Fruit fly (Drosophila melanogaster) whole organism, wandering third instar larva: ENCODE measurements around the gene dao.
A peak's percentile ranks its signal among the peaks of the same experiment; 100 is the strongest.

Experiments used
- Abd-B ChIP-seq: fragments of >200 bp; optimal IDR thresholded peaks from 2 replicates; lab custom pipeline; 2017; ENCODE audit warnings: missing biosample characterization, missing genetic modification characterization
- CG32264 ChIP-seq: fragments of 200-800 bp; sonication (Bioruptor generic); optimal IDR thresholded peaks from 2 replicates; lab custom pipeline; 2016; ENCODE audit warnings: missing biosample characterization, missing genetic modification characterization
- CG9705 ChIP-seq: fragments of 200-800 bp; sonication (Bioruptor generic); optimal IDR thresholded peaks from 2 replicates; lab custom pipeline; 2018; ENCODE audit warnings: missing biosample characterization, mild to moderate bottlenecking, missing genetic modification characterization
- CrebA ChIP-seq: fragments of 200-800 bp; sonication (Bioruptor generic); optimal IDR thresholded peaks from 2 replicates; lab custom pipeline; 2016; ENCODE audit warnings: missing biosample characterization, mild to moderate bottlenecking, missing genetic modification characterization, borderline replicate concordance
- Dfd ChIP-seq: fragments of >200 bp; optimal IDR thresholded peaks from 2 replicates; lab custom pipeline; 2017; ENCODE audit warnings: missing biosample characterization, missing genetic modification characterization
- Dif ChIP-seq: fragments of 200-275, 200-300 bp; sonication (Bioruptor generic); optimal IDR thresholded peaks from 2 replicates; lab custom pipeline; 2018; ENCODE audit warnings: missing biosample characterization, missing genetic modification characterization; ENCODE audit not compliant: partially characterized antibody
- GATAd ChIP-seq: sonication (Bioruptor generic); optimal IDR thresholded peaks from 2 replicates; lab custom pipeline; 2016; ENCODE audit warnings: missing biosample characterization, missing genetic modification characterization
- HLH106 ChIP-seq: fragments of 200-800 bp; optimal IDR thresholded peaks from 3 replicates; lab custom pipeline; 2019; ENCODE audit warnings: missing biosample characterization, mild to moderate bottlenecking, missing genetic modification characterization, moderate library complexity
- Hnf4 ChIP-seq: fragments of 200-800 bp; sonication (Bioruptor generic); optimal IDR thresholded peaks from 2 replicates; lab custom pipeline; 2016; ENCODE audit warnings: missing biosample characterization, mild to moderate bottlenecking, missing genetic modification characterization
- Hr78 ChIP-seq: fragments of >200 bp; optimal IDR thresholded peaks from 2 replicates; lab custom pipeline; 2017; ENCODE audit warnings: missing biosample characterization, missing genetic modification characterization
- Hr83 ChIP-seq: fragments of 200-300 bp; sonication (Bioruptor generic); optimal IDR thresholded peaks from 2 replicates; lab custom pipeline; 2016; ENCODE audit warnings: missing biosample characterization, mild to moderate bottlenecking, missing genetic modification characterization, moderate library complexity; ENCODE audit not compliant: poor library complexity, severe bottlenecking
- Jra ChIP-seq: sonication (Bioruptor generic); optimal IDR thresholded peaks from 2 replicates; lab custom pipeline; 2016; ENCODE audit warnings: missing biosample characterization, missing genetic modification characterization
- Mio ChIP-seq: sonication (Bioruptor generic); optimal IDR thresholded peaks from 2 replicates; lab custom pipeline; 2016; ENCODE audit warnings: missing biosample characterization, missing genetic modification characterization
- Myc ChIP-seq: fragments of >200 bp; optimal IDR thresholded peaks from 2 replicates; lab custom pipeline; 2017
- N ChIP-seq: fragments of >200 bp; optimal IDR thresholded peaks from 2 replicates; lab custom pipeline; 2018; ENCODE audit warnings: missing biosample characterization, missing external identifiers, missing genetic modification characterization
- OdsH ChIP-seq: fragments of 200-800 bp; sonication (Bioruptor generic); optimal IDR thresholded peaks from 2 replicates; lab custom pipeline; 2016; ENCODE audit warnings: missing biosample characterization, mild to moderate bottlenecking, missing genetic modification characterization
- Rel ChIP-seq, 2 experiments: fragments of 200-800 bp; sonication (Bioruptor generic) in 1 of 2; optimal IDR thresholded peaks; 2 replicates in 1 of 2; 3 replicates in 1 of 2; lab custom pipeline; 2016 to 2019; ENCODE audit warnings: mild to moderate bottlenecking in 2 of 2, missing biosample characterization in 2 of 2, missing genetic modification characterization in 2 of 2, moderate library complexity in 1 of 2
- Sp1 ChIP-seq: fragments of 200-800 bp; sonication (Bioruptor generic); optimal IDR thresholded peaks from 3 replicates; lab custom pipeline; 2019; ENCODE audit warnings: missing biosample characterization, mild to moderate bottlenecking, missing genetic modification characterization, moderate library complexity
- Vsx2 ChIP-seq: fragments of 200-300, 225-300 bp; sonication (Bioruptor generic); optimal IDR thresholded peaks from 2 replicates; lab custom pipeline; 2018; ENCODE audit warnings: missing biosample characterization, missing genetic modification characterization; ENCODE audit not compliant: partially characterized antibody
- br ChIP-seq: fragments of 200-800 bp; sonication (Bioruptor generic); optimal IDR thresholded peaks from 2 replicates; lab custom pipeline; 2016; ENCODE audit warnings: missing biosample characterization, missing genetic modification characterization
- brk ChIP-seq: fragments of 200-800 bp; sonication (Bioruptor generic); optimal IDR thresholded peaks from 2 replicates; lab custom pipeline; 2016; ENCODE audit warnings: missing biosample characterization, mild to moderate bottlenecking, missing genetic modification characterization
- dl ChIP-seq, 2 experiments: fragments of 175-275, 200-275 bp in 1 of 2; fragments of 200-275 bp in 1 of 2; sonication (Bioruptor generic); optimal IDR thresholded peaks; lab custom pipeline; 2018; ENCODE audit warnings: mild to moderate bottlenecking in 2 of 2, missing biosample characterization in 2 of 2, missing genetic modification characterization in 2 of 2, moderate library complexity in 2 of 2; ENCODE audit not compliant: partially characterized antibody in 2 of 2, insufficient read depth in 1 of 2
- dmrt93B ChIP-seq: fragments of 200-800 bp; sonication (Bioruptor generic); optimal IDR thresholded peaks from 2 replicates; lab custom pipeline; 2018; ENCODE audit warnings: missing biosample characterization, mild to moderate bottlenecking, missing genetic modification characterization
- dsf ChIP-seq: sonication (Bioruptor generic); optimal IDR thresholded peaks from 2 replicates; lab custom pipeline; 2016; ENCODE audit warnings: missing biosample characterization, missing genetic modification characterization, borderline replicate concordance
- ey ChIP-seq: fragments of 200-800 bp; sonication (Bioruptor generic); optimal IDR thresholded peaks from 2 replicates; lab custom pipeline; 2016; ENCODE audit warnings: missing biosample characterization, missing genetic modification characterization
- foxo ChIP-seq, 2 experiments: fragments of 200-800 bp; sonication (Bioruptor generic); optimal IDR thresholded peaks; 2 replicates in 1 of 2; 3 replicates in 1 of 2; lab custom pipeline; 2016 to 2017; ENCODE audit warnings: missing biosample characterization in 2 of 2, missing genetic modification characterization in 2 of 2
- fru ChIP-seq: fragments of 200-800 bp; sonication (Bioruptor generic); optimal IDR thresholded peaks from 3 replicates; lab custom pipeline; 2016; ENCODE audit warnings: missing biosample characterization, mild to moderate bottlenecking, missing genetic modification characterization
- h ChIP-seq: fragments of 200-800 bp; sonication (Bioruptor generic); optimal IDR thresholded peaks from 3 replicates; lab custom pipeline; 2016; ENCODE audit warnings: missing biosample characterization, mild to moderate bottlenecking, missing genetic modification characterization
- jim ChIP-seq: fragments of 175-275, 200-325 bp; sonication (Bioruptor generic); optimal IDR thresholded peaks from 2 replicates; lab custom pipeline; 2016; ENCODE audit warnings: missing biosample characterization, mild to moderate bottlenecking, missing genetic modification characterization
- lola ChIP-seq: fragments of >200 bp; optimal IDR thresholded peaks from 2 replicates; lab custom pipeline; 2017; ENCODE audit warnings: missing biosample characterization, missing genetic modification characterization
- pan ChIP-seq: fragments of >200 bp; optimal IDR thresholded peaks from 2 replicates; lab custom pipeline; 2017
- psq ChIP-seq: fragments of 200-800 bp; sonication (Bioruptor generic); optimal IDR thresholded peaks from 3 replicates; lab custom pipeline; 2017; ENCODE audit warnings: missing biosample characterization, mild to moderate bottlenecking, missing genetic modification characterization, moderate library complexity
- rgr ChIP-seq: fragments of 200-800 bp; sonication (Bioruptor generic); optimal IDR thresholded peaks from 3 replicates; lab custom pipeline; 2016; ENCODE audit warnings: missing biosample characterization, mild to moderate bottlenecking, missing genetic modification characterization
- sage ChIP-seq: fragments of 200-800 bp; sonication (Bioruptor generic); optimal IDR thresholded peaks from 2 replicates; lab custom pipeline; 2016; ENCODE audit warnings: missing biosample characterization, mild to moderate bottlenecking, missing genetic modification characterization
- sv ChIP-seq: fragments of 200-800 bp; sonication (Bioruptor generic); optimal IDR thresholded peaks from 3 replicates; lab custom pipeline; 2016; ENCODE audit warnings: missing biosample characterization, missing genetic modification characterization
- tai ChIP-seq: sonication (Bioruptor generic); optimal IDR thresholded peaks from 2 replicates; lab custom pipeline; 2016; ENCODE audit warnings: missing biosample characterization, missing genetic modification characterization
- usp ChIP-seq: fragments of >200 bp; optimal IDR thresholded peaks from 2 replicates; lab custom pipeline; 2017; ENCODE audit warnings: missing biosample characterization, missing genetic modification characterization
- woc ChIP-seq: sonication (Bioruptor generic); optimal IDR thresholded peaks from 2 replicates; lab custom pipeline; 2016; ENCODE audit warnings: missing biosample characterization, mild to moderate bottlenecking, missing genetic modification characterization

Gene dao

DNA sequence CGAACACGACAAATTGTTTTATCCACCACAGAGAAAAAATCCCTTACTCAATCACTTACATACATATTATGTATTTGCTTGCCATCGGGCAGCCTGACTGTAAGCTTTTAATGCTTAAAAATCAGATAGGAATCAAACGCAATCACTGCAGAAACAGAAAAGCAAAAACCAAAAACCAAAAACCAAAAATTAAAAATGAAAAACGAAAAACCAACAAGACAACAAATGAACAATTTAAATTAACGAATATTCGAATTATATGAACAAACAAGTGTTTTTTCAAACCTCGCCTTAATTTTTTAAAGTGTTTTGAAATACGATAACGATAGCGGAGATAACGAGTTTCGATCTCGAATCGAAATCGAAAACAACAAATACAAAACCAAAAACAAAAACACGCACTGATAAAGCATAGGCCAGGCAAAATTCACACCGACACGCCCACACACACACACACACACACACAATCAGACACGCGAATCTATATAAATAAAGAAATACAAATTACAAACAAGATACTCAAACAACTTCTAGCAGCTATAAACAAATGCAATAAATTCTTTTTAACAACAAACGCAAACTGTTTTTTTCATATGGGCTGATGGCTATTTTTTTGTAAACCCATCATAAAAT is 5.7 kb downstream of the dao start:
- no peak for TF ChIP-seq usp (GFP tag; lab: Kevin White, UChicago)
- TF ChIP-seq Hr83, result no peak
- TF ChIP-seq ey, result peak; percentile 42
- TF ChIP-seq CG9705 (GFP tag; lab: Kevin White, UChicago), result no peak
- peak; percentile 54 for TF ChIP-seq OdsH
- TF ChIP-seq sv, result no peak
- TF ChIP-seq N (GFP tag; lab: Kevin White, UChicago), result no peak
- no peak for TF ChIP-seq dmrt93B
- peak; percentile 26 for TF ChIP-seq HLH106 (tag; lab: Kevin White, UChicago)
- peak in 1 of 2 experiments; percentile 54 for TF ChIP-seq foxo (GFP tag; optimal IDR thresholded peaks at IDR 0.05; lab: Kevin White, UChicago)
- TF ChIP-seq woc (GFP tag; lab: Kevin White, UChicago), result no peak
- no peak for TF ChIP-seq lola (GFP tag; lab: Kevin White, UChicago)
- no peak for TF ChIP-seq dl (GFP tag; optimal IDR thresholded peaks at IDR 0.05; lab: Kevin White, UChicago; ENCODE audit: insufficient read depth in 1 of 2, partially characterized antibody in 2 of 2)
- no peak for TF ChIP-seq Jra (GFP tag; lab: Kevin White, UChicago)
- no peak for TF ChIP-seq Dif
- no peak for TF ChIP-seq Hnf4 (GFP tag; lab: Kevin White, UChicago)
- no peak for TF ChIP-seq jim (GFP tag; lab: Kevin White, UChicago)
- TF ChIP-seq Vsx2 (GFP tag; lab: Kevin White, UChicago), result no peak
- no peak for TF ChIP-seq CrebA (GFP tag; lab: Kevin White, UChicago)
- peak; percentile 39 for TF ChIP-seq psq (GFP tag; lab: Kevin White, UChicago)
- TF ChIP-seq Dfd (GFP tag; lab: Kevin White, UChicago), result no peak
- TF ChIP-seq fru (GFP tag; lab: Kevin White, UChicago), result no peak
- TF ChIP-seq dsf (GFP tag; lab: Kevin White, UChicago), result no peak
- TF ChIP-seq Abd-B (GFP tag; lab: Kevin White, UChicago), result no peak
- TF ChIP-seq Hr78 (GFP tag; lab: Kevin White, UChicago), result no peak
- TF ChIP-seq Sp1 (GFP tag; lab: Kevin White, UChicago), result no peak
- no peak for TF ChIP-seq br
- peak; percentile 41 for TF ChIP-seq CG32264 (GFP tag; lab: Kevin White, UChicago)
- TF ChIP-seq brk (GFP tag; lab: Kevin White, UChicago), result no peak
- TF ChIP-seq tai (GFP tag; lab: Kevin White, UChicago), result no peak
- TF ChIP-seq Mio, result no peak
- TF ChIP-seq Rel (GFP tag; optimal IDR thresholded peaks at IDR 0.05; lab: Kevin White, UChicago), result no peak
- TF ChIP-seq Rel (tag; optimal IDR thresholded peaks at IDR 0.05; lab: Kevin White, UChicago), result peak; percentile 92
- no peak for TF ChIP-seq pan (lab: Kevin White, UChicago)
- no peak for TF ChIP-seq h (GFP tag; lab: Kevin White, UChicago)
- TF ChIP-seq Myc (lab: Kevin White, UChicago), result no peak
- TF ChIP-seq GATAd (GFP tag; lab: Kevin White, UChicago), result no peak
- TF ChIP-seq rgr (GFP tag; lab: Kevin White, UChicago), result peak; percentile 42
- peak; percentile 30 for TF ChIP-seq sage (GFP tag; lab: Kevin White, UChicago)

DNA sequence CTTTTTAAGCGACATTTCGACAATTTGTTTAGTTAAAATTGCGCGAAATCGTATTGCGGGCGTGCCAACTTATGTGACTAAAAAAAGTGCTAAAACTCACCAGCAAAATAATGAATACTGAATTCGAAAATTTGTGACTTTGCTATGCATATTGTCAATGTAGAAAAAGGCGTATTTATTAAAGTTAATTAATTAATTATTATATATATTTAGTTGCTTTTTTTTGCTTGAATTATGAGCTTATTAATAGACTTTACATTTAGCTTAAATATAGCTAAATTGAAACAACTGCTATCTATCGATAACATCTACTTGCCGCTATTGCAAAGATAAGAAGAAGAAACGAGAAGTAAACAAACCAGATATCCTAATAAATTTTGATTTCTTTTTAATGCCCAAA is 7.6 kb downstream of the dao start, which contains the start of the genes PolD3 and Uxt:
TSS of gene PolD3 (minus strand) at position 56 of the 400 bp plus-strand sequence.
TSS of gene Uxt (plus strand) at position 333 of the 400 bp plus-strand sequence.
- TF ChIP-seq Myc (lab: Kevin White, UChicago) (peak; percentile 56), OdsH (no peak), Mio (no peak), woc (GFP tag; lab: Kevin White, UChicago) (peak; percentile 13)
